Worm (Caenorhabditis elegans): ENCODE measurements around the gene ari-2.

- TF ChIP-seq hlh-1 (tag; optimal IDR thresholded peaks at IDR 0.05) (peak; percentile 90), lin-13 (tag; optimal IDR thresholded peaks at IDR 0.05) (no peak), blmp-1 (tag; optimal IDR thresholded peaks at IDR 0.05) (no peak)
Measured at ce11 chrIV:5507754-5508153, 43.2 kb upstream of the ari-2 start.
